Worm (Caenorhabditis elegans): ENCODE measurements around the gene stn-2.

ce11 chrX:7653708-7654390, 26.6 kb downstream of the stn-2 start:
- TF ChIP-seq dao-5 (tag; optimal IDR thresholded peaks at IDR 0.05) (no peak), him-1 (tag; optimal IDR thresholded peaks at IDR 0.05) (peak; percentile 30), W03F9.2 (tag; optimal IDR thresholded peaks at IDR 0.05) (no peak)
